Worm (Caenorhabditis elegans) whole organism, early embryonic: ENCODE measurements around the gene pqn-67.

Experiments
- B0310.2 ChIP-seq: sonication (generic microtip); optimal IDR thresholded peaks from 2 replicates; lab custom pipeline; 2016; ENCODE audit warnings: mild to moderate bottlenecking, missing genetic modification characterization, missing compliant biosample characterization
- F13C5.2 ChIP-seq: sonication (generic microtip); optimal IDR thresholded peaks from 2 replicates; lab custom pipeline; 2017; ENCODE audit warnings: mild to moderate bottlenecking, missing genetic modification characterization, inconsistent platforms, missing compliant biosample characterization
- aly-1 ChIP-seq: sonication (generic microtip); optimal IDR thresholded peaks from 2 replicates; lab custom pipeline; 2016; ENCODE audit warnings: missing genetic modification characterization, missing compliant biosample characterization
- ama-1 ChIP-seq: fragments of 150-350 bp; optimal IDR thresholded peaks from 2 replicates; lab custom pipeline; 2014
- ceh-13 ChIP-seq: fragments of 200-800 bp; sonication (Bioruptor generic); optimal IDR thresholded peaks from 2 replicates; lab custom pipeline; 2018; ENCODE audit warnings: mild to moderate bottlenecking, missing genetic modification characterization, missing compliant biosample characterization
- ceh-36 ChIP-seq: sonication (generic microtip); optimal IDR thresholded peaks from 2 replicates; lab custom pipeline; 2016; ENCODE audit warnings: missing genetic modification characterization, inconsistent platforms, missing compliant biosample characterization
- ets-7 ChIP-seq: sonication (generic microtip); optimal IDR thresholded peaks from 2 replicates; lab custom pipeline; 2016; ENCODE audit warnings: missing genotype, missing genetic modification characterization, missing compliant biosample characterization
- flt-1 ChIP-seq: fragments of 200-800 bp; sonication (Bioruptor generic); IDR thresholded peaks from 2 replicates; pipeline ENCODE4 v1.3.6; 2022; ENCODE audit warnings: missing genetic modification characterization, missing compliant biosample characterization
- hmbx-1 ChIP-seq: sonication (generic microtip); optimal IDR thresholded peaks from 2 replicates; lab custom pipeline; 2016; ENCODE audit warnings: mild to moderate bottlenecking, missing genetic modification characterization, missing compliant biosample characterization
- hmg-4 ChIP-seq: fragments of 200-800 bp; sonication (Bioruptor generic); optimal IDR thresholded peaks from 2 replicates; lab custom pipeline; 2018; ENCODE audit warnings: mild to moderate bottlenecking, missing genetic modification characterization, missing compliant biosample characterization
- hnd-1 ChIP-seq: sonication (generic microtip); optimal IDR thresholded peaks from 2 replicates; lab custom pipeline; 2016; ENCODE audit warnings: missing genetic modification characterization, missing compliant biosample characterization
- pes-1 ChIP-seq: fragments of 200-800 bp; sonication (Bioruptor generic); IDR thresholded peaks from 2 replicates; pipeline ENCODE4 v1.3.6; 2022; ENCODE audit warnings: missing genetic modification reagents, missing genetic modification characterization, missing compliant biosample characterization
- scrt-1 ChIP-seq: fragments of 200-800 bp; sonication (Bioruptor generic); IDR thresholded peaks from 2 replicates; pipeline ENCODE4 v1.3.6; 2022; ENCODE audit warnings: missing genetic modification characterization, missing compliant biosample characterization
- sea-1 ChIP-seq: fragments of 200-800 bp; sonication (Bioruptor generic); conservative IDR thresholded peaks from 2 replicates; pipeline ENCODE4 v1.3.6; 2022; ENCODE audit warnings: missing genetic modification characterization, missing compliant biosample characterization
- tbx-11 ChIP-seq: fragments of 200-800 bp; sonication (Bioruptor generic); IDR thresholded peaks from 2 replicates; pipeline ENCODE4 v1.3.6; 2022; ENCODE audit warnings: missing genetic modification characterization, missing compliant biosample characterization
- tbx-37 ChIP-seq: fragments of 200-800 bp; sonication (Bioruptor generic); conservative IDR thresholded peaks from 2 replicates; pipeline ENCODE4 v1.3.6; 2022; ENCODE audit warnings: missing genetic modification reagents, missing genetic modification characterization, missing compliant biosample characterization
- tra-4 ChIP-seq: sonication (generic microtip); optimal IDR thresholded peaks from 2 replicates; lab custom pipeline; 2017; ENCODE audit warnings: missing genetic modification characterization, missing compliant biosample characterization

The pqn-67 gene

DNA sequence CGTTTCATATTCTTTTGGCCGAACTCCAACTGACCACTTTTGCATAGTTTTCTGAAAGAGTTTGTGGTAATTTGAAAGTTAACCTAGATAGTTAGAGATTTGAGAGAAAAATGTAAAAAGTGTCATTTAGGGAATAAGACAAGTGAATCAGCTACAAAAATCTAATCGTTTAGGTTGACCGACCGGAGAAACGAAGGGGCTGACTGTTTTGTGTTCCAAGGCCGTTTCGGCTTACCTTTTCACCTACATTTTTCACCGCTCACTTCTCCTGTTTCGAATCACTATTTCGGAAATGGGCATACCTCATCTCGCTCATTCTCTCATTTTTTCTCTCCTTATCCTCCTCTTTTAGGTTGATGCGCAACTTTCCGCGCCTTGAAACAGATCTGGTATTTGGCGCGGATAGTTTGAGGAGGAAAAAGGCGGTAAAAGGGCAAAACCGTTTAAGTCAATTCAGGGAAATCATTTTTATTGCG, 36.9 kb downstream of the pqn-67 start, which contains the start of gene mpst-7:
mpst-7 (minus strand) TSS at position 51 of the 476 bp plus-strand sequence.
- TF ChIP-seq flt-1 (GFP tag; lab: Robert Waterston, UW) (no peak), tra-4 (tag; lab: Kevin White, UChicago) (no peak), aly-1 (tag; lab: Kevin White, UChicago) (no peak), ets-7 (no peak), hmg-4 (GFP tag; lab: Kevin White, UChicago) (no peak)

DNA sequence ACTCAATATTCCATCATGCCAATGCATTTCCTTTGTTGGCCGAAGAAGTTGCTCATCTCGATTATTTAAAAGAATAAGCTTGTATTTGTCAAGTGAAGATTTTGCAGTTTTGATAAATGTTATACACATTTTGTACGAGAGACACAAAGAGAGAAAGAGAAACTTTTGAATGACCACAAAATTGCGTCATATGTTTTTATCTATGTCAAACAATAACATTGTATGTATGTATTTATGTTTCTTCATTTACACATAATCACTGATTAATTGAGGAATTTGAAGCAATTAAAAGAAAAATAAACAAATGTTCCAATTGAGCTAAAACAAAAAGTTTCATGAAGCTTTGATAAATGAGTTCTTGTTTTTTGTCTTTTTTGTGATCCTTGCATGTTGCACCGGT, 39.0 kb downstream of the pqn-67 start, which contains the start of gene hrg-9:
hrg-9 (minus strand) TSS at position 152 of the 400 bp plus-strand sequence.
- TF ChIP-seq tra-4 (tag; lab: Kevin White, UChicago) (no peak), scrt-1 (GFP tag; lab: Robert Waterston, UW) (no peak), hnd-1 (tag; lab: Kevin White, UChicago) (no peak), F13C5.2 (tag; lab: Kevin White, UChicago) (no peak), hmg-4 (GFP tag; lab: Kevin White, UChicago) (no peak), pes-1 (GFP tag; lab: Robert Waterston, UW) (no peak), ceh-13 (GFP tag; lab: Kevin White, UChicago) (no peak), B0310.2 (tag; lab: Kevin White, UChicago) (no peak), ets-7 (no peak), flt-1 (GFP tag; lab: Robert Waterston, UW) (no peak), ama-1 (lab: Kevin White, UChicago) (no peak), tbx-11 (GFP tag; lab: Robert Waterston, UW) (no peak), tbx-37 (GFP tag; lab: Robert Waterston, UW) (no peak), ceh-36 (tag; lab: Kevin White, UChicago) (no peak), sea-1 (GFP tag; lab: Robert Waterston, UW) (no peak), aly-1 (tag; lab: Kevin White, UChicago) (no peak), hmbx-1 (tag; lab: Kevin White, UChicago) (no peak)

DNA sequence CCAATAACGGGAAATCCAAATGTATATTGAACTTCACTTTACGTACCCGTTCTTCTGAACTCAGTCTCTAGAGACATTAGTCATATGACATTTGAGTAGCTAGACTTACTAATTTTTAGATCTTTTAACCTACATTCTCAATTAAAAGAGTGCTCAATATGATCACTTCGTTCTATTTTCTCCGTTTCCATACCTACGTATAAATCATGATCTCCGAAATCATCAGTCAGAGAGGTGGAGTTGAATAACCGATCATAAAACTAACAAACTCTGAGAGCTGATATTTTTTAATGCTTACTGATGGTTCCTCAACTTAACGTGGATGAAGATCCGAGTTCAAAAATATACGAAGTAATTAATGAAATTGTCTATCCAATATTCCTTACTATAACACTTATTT, 39.8 kb downstream of the pqn-67 start, which contains the start of gene srd-35:
srd-35 (plus strand) TSS at position 301 of the 400 bp plus-strand sequence.
- TF ChIP-seq scrt-1 (GFP tag; lab: Robert Waterston, UW) (no peak), ets-7 (no peak), ama-1 (lab: Kevin White, UChicago) (no peak), ceh-36 (tag; lab: Kevin White, UChicago) (no peak), F13C5.2 (tag; lab: Kevin White, UChicago) (no peak), hmbx-1 (tag; lab: Kevin White, UChicago) (no peak)

DNA sequence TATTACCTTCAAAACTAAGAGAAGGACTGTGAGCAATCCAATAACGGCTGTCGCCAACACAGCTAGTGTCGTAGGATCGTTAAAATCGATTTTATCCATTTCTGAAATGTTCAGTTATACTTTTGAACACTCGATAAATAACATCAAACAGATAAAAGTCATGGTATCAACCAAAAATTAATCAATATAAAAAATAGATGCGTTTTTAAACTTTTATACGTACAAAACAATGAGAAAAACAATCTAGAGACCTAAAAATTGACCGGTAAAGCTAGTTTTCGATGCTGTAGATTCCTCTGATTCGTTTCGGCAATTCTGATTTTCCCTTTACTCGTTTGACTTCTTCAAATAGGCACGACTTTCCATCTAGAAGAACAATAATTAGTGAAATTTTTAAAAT, 42.9 kb downstream of the pqn-67 start, which contains the start of gene R186.3:
R186.3 (minus strand) TSS at position 101 of the 400 bp plus-strand sequence.
- TF ChIP-seq tbx-11 (GFP tag; lab: Robert Waterston, UW) (no peak), scrt-1 (GFP tag; lab: Robert Waterston, UW) (no peak), sea-1 (GFP tag; lab: Robert Waterston, UW) (no peak), hmbx-1 (tag; lab: Kevin White, UChicago) (no peak), tbx-37 (GFP tag; lab: Robert Waterston, UW) (no peak), flt-1 (GFP tag; lab: Robert Waterston, UW) (no peak), hnd-1 (tag; lab: Kevin White, UChicago) (no peak), ets-7 (no peak), pes-1 (GFP tag; lab: Robert Waterston, UW) (no peak), B0310.2 (tag; lab: Kevin White, UChicago) (no peak), tra-4 (tag; lab: Kevin White, UChicago) (no peak), F13C5.2 (tag; lab: Kevin White, UChicago) (no peak), ceh-13 (GFP tag; lab: Kevin White, UChicago) (no peak), ama-1 (lab: Kevin White, UChicago) (no peak), hmg-4 (GFP tag; lab: Kevin White, UChicago) (no peak), aly-1 (tag; lab: Kevin White, UChicago) (no peak), ceh-36 (tag; lab: Kevin White, UChicago) (no peak)

DNA sequence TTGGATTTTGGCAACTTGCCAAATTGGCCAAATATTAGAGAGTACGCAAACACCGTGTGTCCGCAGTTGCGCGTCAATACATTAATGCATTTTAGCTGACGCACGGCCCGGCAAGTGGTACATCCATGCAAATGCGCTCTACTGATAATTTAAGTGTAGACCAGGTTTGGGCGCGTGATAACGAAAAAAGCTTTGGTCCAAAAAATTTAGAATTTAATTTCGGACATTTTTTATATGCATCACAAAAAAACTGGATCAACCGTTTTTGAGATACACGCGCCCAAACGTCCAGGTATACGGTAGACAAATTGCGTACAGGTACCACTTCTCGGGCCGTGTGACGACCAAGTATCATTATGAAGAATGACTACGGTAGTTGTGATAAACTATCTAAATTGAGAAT, 43.7 kb downstream of the pqn-67 start, which contains the start of gene R186.8:
R186.8 (minus strand) TSS at position 58 of the 403 bp plus-strand sequence.
- peak; percentile 13 for TF ChIP-seq F13C5.2 (tag; lab: Kevin White, UChicago)
- 0 out of 2 replicates have a peak, but pooled peaks have one; percentile 28 for TF ChIP-seq tbx-37 (GFP tag; lab: Robert Waterston, UW)

DNA sequence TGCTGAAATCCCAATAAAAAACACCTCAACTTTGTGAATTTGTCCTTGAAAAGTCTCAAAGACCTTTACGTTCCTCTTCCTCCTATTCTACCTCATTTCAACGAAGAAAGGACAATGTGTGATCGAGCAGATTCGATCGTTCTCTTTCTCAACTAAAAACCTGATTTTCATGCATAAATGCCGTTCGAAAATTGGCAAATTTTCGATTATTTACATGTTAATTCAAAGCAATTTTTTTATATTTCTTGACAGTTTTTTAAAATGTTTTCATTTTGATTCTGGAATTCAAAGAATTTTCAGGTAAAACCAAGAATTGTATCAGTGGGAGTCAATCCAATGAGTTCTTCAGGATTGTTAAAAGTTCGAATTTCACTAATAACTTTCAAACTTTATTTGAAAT, 44.3 kb downstream of the pqn-67 start, which contains the start of gene lin-46:
lin-46 (plus strand) TSS at position 301 of the 400 bp plus-strand sequence.
- TF ChIP-seq pes-1 (GFP tag; lab: Robert Waterston, UW) = no peak
- TF ChIP-seq tbx-11 (GFP tag; lab: Robert Waterston, UW) = no peak
- TF ChIP-seq ets-7 = no peak
- no peak for TF ChIP-seq ceh-36 (tag; lab: Kevin White, UChicago)
- no peak for TF ChIP-seq hnd-1 (tag; lab: Kevin White, UChicago)
- no peak for TF ChIP-seq aly-1 (tag; lab: Kevin White, UChicago)
- TF ChIP-seq tra-4 (tag; lab: Kevin White, UChicago) = no peak
- TF ChIP-seq F13C5.2 (tag; lab: Kevin White, UChicago) = no peak

DNA sequence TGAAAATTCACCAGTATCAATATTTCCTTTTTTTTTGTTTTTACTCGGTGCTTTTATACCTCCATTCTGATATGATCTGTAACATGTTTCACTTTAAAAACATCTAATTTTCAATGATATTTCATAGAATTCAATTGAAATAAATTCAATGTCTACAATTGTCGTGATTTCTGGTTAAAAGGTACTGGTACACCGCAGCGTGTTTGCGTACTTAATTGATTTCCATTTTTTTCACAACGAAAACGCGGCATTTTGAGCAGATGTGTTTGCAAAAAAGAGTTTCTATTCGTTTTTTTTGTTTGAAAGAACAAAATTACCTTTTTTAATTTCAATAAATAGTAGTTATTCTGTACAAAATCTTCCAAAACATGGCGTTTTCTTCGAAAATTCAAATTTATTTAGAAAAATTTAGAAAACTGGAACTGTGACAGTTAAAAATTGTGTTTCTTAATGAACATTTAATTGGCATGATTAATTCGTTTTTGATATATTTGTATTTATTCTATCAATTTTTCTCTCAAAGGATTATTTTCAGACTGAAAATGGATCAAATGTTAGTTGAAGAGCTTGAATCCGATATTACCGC, 46.4 kb downstream of the pqn-67 start, which contains the start of gene pnn-1:
pnn-1 (plus strand) TSS at position 536 of the 586 bp plus-strand sequence.
- TF ChIP-seq scrt-1 (GFP tag; lab: Robert Waterston, UW) (no peak), aly-1 (tag; lab: Kevin White, UChicago) (no peak), sea-1 (GFP tag; lab: Robert Waterston, UW) (no peak), ceh-13 (GFP tag; lab: Kevin White, UChicago) (no peak)
